Fruit fly (Drosophila melanogaster): ENCODE measurements around the gene Rpt4.

DNA sequence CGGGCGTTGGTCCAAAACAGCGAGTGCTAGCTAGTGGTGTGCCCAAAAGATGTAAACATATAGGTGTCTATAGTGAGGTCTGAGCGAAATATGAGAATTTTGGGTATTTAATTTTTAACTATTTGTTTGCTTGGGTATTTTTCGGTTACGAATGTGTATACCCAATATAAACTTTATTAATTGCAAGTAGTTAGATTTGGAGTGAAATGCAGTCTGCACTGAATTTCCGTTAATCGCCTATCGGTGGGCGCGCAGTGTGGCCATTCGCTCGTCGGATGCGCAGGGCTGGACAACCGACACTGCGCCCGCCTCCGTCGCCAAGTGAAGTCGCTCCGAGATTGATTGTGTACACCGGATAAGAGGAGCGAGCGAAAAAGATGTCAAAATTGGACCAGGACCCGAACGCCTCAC is 4.1 kb upstream of the Rpt4 start, which contains the start of the genes CG15891 and CG3815:
- TF ChIP-seq insv (optimal IDR thresholded peaks at IDR 0.05) (no peak), psq (optimal IDR thresholded peaks at IDR 0.05) (no peak), Myc (optimal IDR thresholded peaks at IDR 0.05) (no peak), Sin3A (optimal IDR thresholded peaks at IDR 0.05) (no peak), h (optimal IDR thresholded peaks at IDR 0.05) (no peak)

Measured in Kc167 (cell line).